Fruit fly (Drosophila melanogaster) S2 (cell line): ENCODE data around the gene ppk18.

Source experiments
- CG8478 ChIP-seq: fragments of >200 bp; optimal IDR thresholded peaks from 2 replicates; lab custom pipeline; 2018
- CTCF ChIP-seq, 2 experiments: fragments of >200 bp; optimal IDR thresholded peaks; 2 replicates each; lab custom pipeline; 2018

DNA sequence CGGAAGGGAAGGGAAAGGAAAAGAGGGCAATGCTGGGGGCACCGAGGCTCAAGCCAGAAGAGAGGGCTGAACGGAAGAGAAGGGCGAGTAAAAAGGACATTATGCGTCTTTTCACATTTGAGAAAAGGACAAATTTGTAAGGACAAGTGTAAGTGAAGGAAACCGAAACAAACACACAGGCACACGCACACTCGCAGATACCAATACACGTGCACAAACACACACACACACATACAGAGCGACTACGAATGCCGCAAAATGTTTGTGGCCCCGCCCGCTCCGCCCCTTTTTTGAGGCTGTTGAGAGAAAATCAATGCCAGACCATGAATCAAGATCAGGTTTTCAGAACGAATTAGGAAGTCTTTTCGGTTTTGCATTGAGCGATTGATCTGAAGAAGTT lies 17.4 kb downstream of the ppk18 start:
- TF ChIP-seq CTCF (optimal IDR thresholded peaks at IDR 0.05; lab: Kevin White, UChicago) (no peak), CG8478 (lab: Kevin White, UChicago) (no peak)
